Worm (Caenorhabditis elegans): ENCODE results near the gene F14F7.7.

F14F7.7 gene

DNA sequence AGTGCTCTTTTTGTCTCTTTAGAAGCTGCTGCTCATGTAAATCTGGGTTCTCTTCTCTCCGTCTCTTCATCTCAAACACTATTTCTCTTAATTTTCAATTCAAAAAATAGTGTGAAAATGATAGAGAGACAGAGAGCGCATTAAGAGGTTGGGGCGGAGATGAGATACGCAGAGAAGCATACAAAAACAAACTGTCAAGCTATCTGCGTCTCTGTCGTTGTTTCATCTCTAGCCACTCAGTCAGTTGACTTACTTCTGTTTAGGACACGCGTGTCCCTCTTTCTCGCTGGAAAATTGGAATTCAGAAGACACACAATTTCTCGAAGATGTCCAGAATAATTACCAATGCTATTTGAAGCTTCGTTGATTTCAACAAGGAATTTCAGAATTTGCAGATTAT lies 30.4 kb downstream of the F14F7.7 start (continued):
- TF ChIP-seq nhr-90 (tag; optimal IDR thresholded peaks at IDR 0.05; ENCODE audit: poor library complexity) (peak; percentile 91), ztf-11 (tag; optimal IDR thresholded peaks at IDR 0.05) (peak in 1 of 2 experiments; percentile 82), lin-14 (GFP tag; optimal IDR thresholded peaks at IDR 0.05) (peak; percentile 99), egl-13 (tag; optimal IDR thresholded peaks at IDR 0.05) (peak; percentile 94), pag-3 (tag; optimal IDR thresholded peaks at IDR 0.05; ENCODE audit: borderline replicate concordance, insufficient read depth) (no peak), nhr-237 (tag; optimal IDR thresholded peaks at IDR 0.05) (peak; percentile 83), nhr-47 (tag; optimal IDR thresholded peaks at IDR 0.05) (peak; percentile 98), tbx-2 (tag; optimal IDR thresholded peaks at IDR 0.05) (peak; percentile 99), mab-9 (GFP tag; IDR thresholded peaks at IDR 0.05) (peak; percentile 85), hlh-4 (tag; optimal IDR thresholded peaks at IDR 0.05) (no peak), nhr-12 (tag; optimal IDR thresholded peaks at IDR 0.05) (no peak), fkh-4 (tag; optimal IDR thresholded peaks at IDR 0.05; ENCODE audit: borderline replicate concordance) (peak; percentile 74), ceh-90 (tag; optimal IDR thresholded peaks at IDR 0.05) (peak; percentile 42), irx-1 (tag; optimal IDR thresholded peaks at IDR 0.05) (peak; percentile 94), zag-1 (tag; optimal IDR thresholded peaks at IDR 0.05) (peak; percentile 92), C04F5.9 (tag; optimal IDR thresholded peaks at IDR 0.05) (peak; percentile 76), pax-3 (tag; optimal IDR thresholded peaks at IDR 0.05) (peak; percentile 88), nhr-76 (tag; optimal IDR thresholded peaks at IDR 0.05) (peak; percentile 50), sptf-1 (tag; optimal IDR thresholded peaks at IDR 0.05) (no peak), sox-4 (tag; optimal IDR thresholded peaks at IDR 0.05) (peak; percentile 81), nhr-11 (tag; optimal IDR thresholded peaks at IDR 0.05) (peak; percentile 95), C34B4.2 (tag; optimal IDR thresholded peaks at IDR 0.05) (no peak), lsy-2 (tag; optimal IDR thresholded peaks at IDR 0.05) (peak; percentile 95), nhr-20 (tag; optimal IDR thresholded peaks at IDR 0.05) (peak; percentile 98), swsn-7 (tag; optimal IDR thresholded peaks at IDR 0.05) (peak; percentile 97), elt-3 (tag; optimal IDR thresholded peaks at IDR 0.05) (peak in 2 of 6 experiments; percentile 71 to 83), egl-27 (tag; optimal IDR thresholded peaks at IDR 0.05) (peak; percentile 68 to 90), mep-1 (tag; optimal IDR thresholded peaks at IDR 0.05) (peak; percentile 97), sup-37 (GFP tag; optimal IDR thresholded peaks at IDR 0.05) (peak; percentile 74), rnt-1 (tag; optimal IDR thresholded peaks at IDR 0.05) (peak; percentile 95), dsc-1 (tag; optimal IDR thresholded peaks at IDR 0.05) (peak; percentile 94), grh-1 (GFP tag; IDR thresholded peaks at IDR 0.05) (peak; percentile 90), pqm-1 (tag; optimal IDR thresholded peaks at IDR 0.05) (no peak), lin-15B (tag; optimal IDR thresholded peaks at IDR 0.05) (peak; percentile 49), unc-130 (tag; optimal IDR thresholded peaks at IDR 0.05) (peak; percentile 64), unc-86 (tag; optimal IDR thresholded peaks at IDR 0.05) (peak; percentile 98), tlp-1 (tag; optimal IDR thresholded peaks at IDR 0.05) (no peak), ceh-63 (GFP tag; optimal IDR thresholded peaks at IDR 0.05) (no peak)

DNA sequence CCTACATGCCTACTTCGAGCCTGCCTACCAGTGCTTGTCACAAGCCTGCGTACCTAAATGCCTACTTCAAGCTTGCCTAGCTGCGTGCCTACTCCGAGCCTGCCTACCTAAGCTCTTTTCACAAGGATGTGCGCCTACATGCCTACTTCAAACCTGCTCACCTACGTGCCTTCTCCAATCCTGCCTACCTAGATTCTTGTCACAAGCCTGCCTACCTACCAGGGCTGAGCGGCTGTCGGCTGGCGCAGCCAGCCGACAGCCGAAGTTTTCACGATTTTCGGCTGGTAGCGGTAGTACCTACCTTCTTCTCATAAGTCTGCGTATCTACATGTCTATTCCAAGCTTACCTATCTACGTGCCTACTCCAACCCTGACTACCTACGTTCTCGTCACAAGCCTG lies 31.0 kb downstream of the F14F7.7 start:
- peak; percentile 24; the same call in 1 of the 2 replicates for TF ChIP-seq mab-9 (GFP tag; IDR thresholded peaks at IDR 0.05)
- TF ChIP-seq fkh-10 (GFP tag; optimal IDR thresholded peaks at IDR 0.05) = no peak
- 0 out of 2 replicates have a peak, but pooled peaks have one; percentile 78 for TF ChIP-seq ets-5 (GFP tag; IDR thresholded peaks at IDR 0.05)
- TF ChIP-seq rnt-1 (tag; optimal IDR thresholded peaks at IDR 0.05) = peak; percentile 7

DNA sequence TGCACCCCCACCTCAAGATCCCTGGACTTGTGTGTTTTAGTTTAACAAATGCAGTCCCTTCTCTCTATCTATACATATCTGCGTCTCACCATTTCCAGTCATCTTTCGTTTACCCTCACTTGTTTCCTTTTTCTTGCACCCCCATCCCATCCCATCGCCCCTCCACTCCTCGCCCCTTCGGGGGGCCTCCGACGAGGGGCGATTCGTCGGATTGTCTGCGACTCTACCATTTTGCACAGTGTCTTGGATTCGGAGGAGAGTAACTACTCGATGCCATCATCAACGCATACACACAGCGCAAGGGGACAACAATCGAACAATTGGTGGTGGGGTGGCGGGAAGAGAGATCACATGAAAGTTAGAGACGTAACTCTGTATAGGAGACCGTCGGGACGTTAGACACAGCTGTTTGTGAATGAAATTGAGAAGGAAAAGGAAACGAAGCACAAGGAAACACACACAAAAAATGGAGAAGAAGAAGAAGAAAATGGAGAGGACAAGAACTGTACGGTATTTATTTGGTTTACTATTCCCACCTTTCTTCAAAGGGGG lies 31.8 kb downstream of the F14F7.7 start:
- TF ChIP-seq ets-5 (GFP tag; IDR thresholded peaks at IDR 0.05) (no peak), lin-15B (tag; optimal IDR thresholded peaks at IDR 0.05) (no peak), unc-62 (GFP tag; optimal IDR thresholded peaks at IDR 0.05) (peak; percentile 66), elt-3 (tag; optimal IDR thresholded peaks at IDR 0.05) (peak in 1 of 6 experiments; percentile 20), vab-15 (tag; optimal IDR thresholded peaks at IDR 0.05) (peak; percentile 61), efl-3 (GFP tag; optimal IDR thresholded peaks at IDR 0.05) (no peak), ceh-63 (GFP tag; optimal IDR thresholded peaks at IDR 0.05) (no peak), fkh-10 (GFP tag; optimal IDR thresholded peaks at IDR 0.05) (peak; percentile 97), sup-37 (GFP tag; optimal IDR thresholded peaks at IDR 0.05) (peak; percentile 66), pax-3 (tag; optimal IDR thresholded peaks at IDR 0.05) (peak; percentile 88), unc-86 (tag; optimal IDR thresholded peaks at IDR 0.05) (peak; percentile 94), ceh-88 (GFP tag; IDR thresholded peaks at IDR 0.05) (peak; percentile 81; the same call in 1 of the 2 replicates), nhr-71 (tag; optimal IDR thresholded peaks at IDR 0.05) (peak; percentile 98), nhr-90 (tag; optimal IDR thresholded peaks at IDR 0.05; ENCODE audit: poor library complexity) (peak; percentile 90), swsn-7 (tag; optimal IDR thresholded peaks at IDR 0.05) (peak; percentile 97), mab-9 (GFP tag; IDR thresholded peaks at IDR 0.05) (peak; percentile 84; the same call in 1 of the 2 replicates), zip-4 (GFP tag; optimal IDR thresholded peaks at IDR 0.05) (peak; percentile 79), fos-1 (tag; optimal IDR thresholded peaks at IDR 0.05) (peak; percentile 83), mep-1 (tag; optimal IDR thresholded peaks at IDR 0.05) (peak; percentile 97), nhr-12 (tag; optimal IDR thresholded peaks at IDR 0.05) (no peak), nhr-237 (tag; optimal IDR thresholded peaks at IDR 0.05) (peak; percentile 82)

All from whole organism, L1 larva.